Worm (Caenorhabditis elegans) whole organism, mixed stage, embryonic: Measurements from ENCODE around the gene F14D2.7.

ENCODE experiments used
- M03D4.4 ChIP-seq: sonication (generic microtip); optimal IDR thresholded peaks from 2 replicates; lab custom pipeline; 2017; ENCODE audit warnings: mild to moderate bottlenecking, missing genetic modification characterization, missing compliant biosample characterization
- bed-3 ChIP-seq: fragments of 200-800 bp; sonication (Bioruptor generic); optimal IDR thresholded peaks from 3 replicates; lab custom pipeline; 2018; ENCODE audit warnings: mild to moderate bottlenecking, missing genetic modification characterization, moderate library complexity, missing compliant biosample characterization
- blmp-1 ChIP-seq: fragments of 150-350 bp; optimal IDR thresholded peaks from 2 replicates; lab custom pipeline; 2014; ENCODE audit warnings: missing biosample characterization, missing genetic modification characterization
- ceh-43 ChIP-seq: fragments of 200-800 bp; sonication (Bioruptor generic); optimal IDR thresholded peaks from 2 replicates; lab custom pipeline; 2018; ENCODE audit warnings: mild to moderate bottlenecking, missing genetic modification characterization, moderate library complexity, missing compliant biosample characterization
- ceh-83 ChIP-seq: fragments of 200-800 bp; sonication (Bioruptor generic); optimal IDR thresholded peaks from 2 replicates; lab custom pipeline; 2018; ENCODE audit warnings: mild to moderate bottlenecking, missing genetic modification characterization, missing compliant biosample characterization
- cnd-1 ChIP-seq: fragments of 200-800 bp; sonication (Bioruptor generic); optimal IDR thresholded peaks from 2 replicates; lab custom pipeline; 2018; ENCODE audit warnings: mild to moderate bottlenecking, missing genetic modification characterization, missing compliant biosample characterization
- drap-1 ChIP-seq: fragments of 200-800 bp; sonication (Bioruptor generic); optimal IDR thresholded peaks from 3 replicates; lab custom pipeline; 2018; ENCODE audit warnings: mild to moderate bottlenecking, missing genetic modification characterization, missing compliant biosample characterization
- elt-3 ChIP-seq: fragments of 150-350 bp; optimal IDR thresholded peaks from 2 replicates; lab custom pipeline; 2014; ENCODE audit warnings: missing biosample characterization, missing genetic modification characterization
- flh-1 ChIP-seq: fragments of 200-800 bp; sonication (Bioruptor generic); optimal IDR thresholded peaks from 2 replicates; lab custom pipeline; 2018; ENCODE audit warnings: mild to moderate bottlenecking, missing genetic modification characterization, moderate library complexity, missing compliant biosample characterization
- hlh-1 ChIP-seq: fragments of 150-350 bp; optimal IDR thresholded peaks from 2 replicates; lab custom pipeline; 2014; ENCODE audit warnings: missing biosample characterization, missing genetic modification reagents, missing genetic modification characterization
- lin-13 ChIP-seq: fragments of 150-350 bp; optimal IDR thresholded peaks from 2 replicates; lab custom pipeline; 2014; ENCODE audit warnings: missing biosample characterization, missing genetic modification characterization
- lin-32 ChIP-seq: fragments of 200-800 bp; sonication (Bioruptor generic); optimal IDR thresholded peaks from 2 replicates; lab custom pipeline; 2018; ENCODE audit warnings: mild to moderate bottlenecking, missing genetic modification characterization, missing compliant biosample characterization
- lsy-2 ChIP-seq: fragments of 150-350 bp; optimal IDR thresholded peaks from 2 replicates; lab custom pipeline; 2014; ENCODE audit warnings: missing biosample characterization, missing genetic modification characterization
- mab-5 ChIP-seq: fragments of 150-350 bp; optimal IDR thresholded peaks from 2 replicates; lab custom pipeline; 2014; ENCODE audit warnings: missing biosample characterization, missing genetic modification characterization
- mep-1 ChIP-seq: fragments of 150-350 bp; optimal IDR thresholded peaks from 2 replicates; lab custom pipeline; 2017; ENCODE audit warnings: missing biosample characterization, missing genetic modification reagents, missing genetic modification characterization, inconsistent platforms
- mls-2 ChIP-seq: sonication (generic microtip); optimal IDR thresholded peaks from 2 replicates; lab custom pipeline; 2016; ENCODE audit warnings: mild to moderate bottlenecking, missing genetic modification characterization, moderate library complexity, missing compliant biosample characterization
- nhr-12 ChIP-seq: fragments of 150-350 bp; optimal IDR thresholded peaks from 2 replicates; lab custom pipeline; 2014; ENCODE audit warnings: missing biosample characterization, missing genetic modification characterization
- nhr-2 ChIP-seq: fragments of 150-350 bp; optimal IDR thresholded peaks from 2 replicates; lab custom pipeline; 2014; ENCODE audit warnings: missing biosample characterization, missing genetic modification characterization
- nhr-237 ChIP-seq: fragments of 150-350 bp; optimal IDR thresholded peaks from 2 replicates; lab custom pipeline; 2014; ENCODE audit warnings: missing biosample characterization, missing genetic modification characterization
- nhr-28 ChIP-seq: fragments of 150-350 bp; optimal IDR thresholded peaks from 2 replicates; lab custom pipeline; 2014; ENCODE audit warnings: missing biosample characterization, missing genetic modification characterization
- pha-4 ChIP-seq: fragments of 150-350 bp; optimal IDR thresholded peaks from 2 replicates; lab custom pipeline; 2018; ENCODE audit warnings: missing biosample characterization, missing genetic modification reagents, missing genetic modification characterization
- sem-2 ChIP-seq: fragments of 200-800 bp; sonication (Bioruptor generic); optimal IDR thresholded peaks from 2 replicates; lab custom pipeline; 2018; ENCODE audit warnings: mild to moderate bottlenecking, missing genetic modification characterization, missing compliant biosample characterization
- sptf-1 ChIP-seq: sonication (generic microtip); optimal IDR thresholded peaks from 2 replicates; lab custom pipeline; 2017; ENCODE audit warnings: mild to moderate bottlenecking, missing genetic modification characterization, moderate library complexity, missing compliant biosample characterization
- tbx-8 ChIP-seq: fragments of 200-800 bp; sonication (Bioruptor generic); optimal IDR thresholded peaks from 2 replicates; lab custom pipeline; 2018; ENCODE audit warnings: mild to moderate bottlenecking, missing genetic modification characterization, moderate library complexity, missing compliant biosample characterization
- unc-39 ChIP-seq: fragments of 150-350 bp; optimal IDR thresholded peaks from 2 replicates; lab custom pipeline; 2014; ENCODE audit warnings: missing biosample characterization, missing genetic modification characterization
- unc-62 ChIP-seq: fragments of 150-350 bp; optimal IDR thresholded peaks from 2 replicates; lab custom pipeline; 2014; ENCODE audit warnings: missing biosample characterization, missing genetic modification reagents, missing genetic modification characterization
- zip-8 ChIP-seq: fragments of 150-350 bp; optimal IDR thresholded peaks from 2 replicates; lab custom pipeline; 2014; ENCODE audit warnings: missing biosample characterization, missing genetic modification characterization
- ztf-11 ChIP-seq: fragments of 150-350 bp; optimal IDR thresholded peaks from 2 replicates; lab custom pipeline; 2014; ENCODE audit warnings: missing biosample characterization, missing genetic modification characterization

F14D2.7 gene

DNA sequence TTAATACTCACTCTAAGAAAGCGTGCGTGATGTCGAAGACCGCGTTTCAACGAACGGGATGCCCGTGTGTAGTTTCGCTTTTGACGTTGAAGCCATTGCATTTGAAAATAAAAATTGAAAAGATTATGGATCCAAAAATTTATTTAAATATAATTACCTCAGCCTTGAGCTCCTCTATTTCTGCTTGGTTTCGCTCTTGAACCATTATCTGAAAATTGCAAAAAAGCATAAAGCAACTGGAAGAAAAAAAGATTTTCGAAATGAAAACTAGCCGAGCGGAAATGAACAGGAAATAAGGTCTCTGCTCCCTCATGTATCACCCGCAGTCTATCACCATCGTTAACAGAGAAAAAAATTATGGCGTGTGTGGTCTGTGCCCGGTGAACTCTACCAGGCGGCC, 28.6 kb upstream of the F14D2.7 start, which contains the start of gene Y49F6C.6:
Y49F6C.6 (minus strand) TSS at position 101 of the 400 bp plus-strand sequence.
- TF ChIP-seq mab-5 (no peak), unc-62 (GFP tag; lab: Kevin White, UChicago) (no peak), nhr-237 (tag; lab: Kevin White, UChicago) (no peak), lsy-2 (tag; lab: Kevin White, UChicago) (no peak), tbx-8 (no peak), ceh-43 (GFP tag; lab: Kevin White, UChicago) (no peak), lin-32 (GFP tag; lab: Kevin White, UChicago) (no peak), ceh-83 (GFP tag; lab: Kevin White, UChicago) (no peak), elt-3 (tag; lab: Kevin White, UChicago) (no peak), drap-1 (no peak), cnd-1 (tag; lab: Kevin White, UChicago) (no peak)

DNA sequence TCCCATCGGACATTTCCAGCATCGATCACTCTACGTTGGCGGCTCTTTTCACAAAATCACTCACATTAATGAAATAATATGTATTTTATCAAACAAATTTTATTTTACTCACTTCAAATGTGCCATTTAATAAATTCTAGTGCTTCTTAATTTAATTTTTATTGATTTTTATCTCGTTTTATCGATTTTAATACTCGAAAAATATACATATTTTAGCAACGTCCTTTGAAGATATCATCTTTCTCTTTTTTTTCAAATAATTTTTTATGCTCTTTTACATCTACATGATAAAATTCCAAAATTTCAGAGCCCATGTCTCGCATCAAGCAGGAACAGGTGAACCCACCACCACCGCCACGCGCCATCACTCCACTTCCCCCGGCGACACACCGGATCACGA, 20.4 kb upstream of the F14D2.7 start, which contains the start of the genes lido-14 and bath-27:
lido-14 (plus strand) TSS at position 301 of the 400 bp plus-strand sequence.
bath-27 (plus strand) TSS at position 306 of the 400 bp plus-strand sequence.
- TF ChIP-seq hlh-1 (tag; lab: Kevin White, UChicago) (no peak), lsy-2 (tag; lab: Kevin White, UChicago) (no peak), unc-39 (no peak), mab-5 (no peak), M03D4.4 (tag; lab: Kevin White, UChicago) (no peak), mls-2 (tag; lab: Kevin White, UChicago) (no peak), bed-3 (GFP tag; lab: Kevin White, UChicago) (no peak), ztf-11 (no peak), nhr-2 (tag; lab: Kevin White, UChicago) (no peak)
- TF ChIP-seq, all 35 proteins: peak for 0

DNA sequence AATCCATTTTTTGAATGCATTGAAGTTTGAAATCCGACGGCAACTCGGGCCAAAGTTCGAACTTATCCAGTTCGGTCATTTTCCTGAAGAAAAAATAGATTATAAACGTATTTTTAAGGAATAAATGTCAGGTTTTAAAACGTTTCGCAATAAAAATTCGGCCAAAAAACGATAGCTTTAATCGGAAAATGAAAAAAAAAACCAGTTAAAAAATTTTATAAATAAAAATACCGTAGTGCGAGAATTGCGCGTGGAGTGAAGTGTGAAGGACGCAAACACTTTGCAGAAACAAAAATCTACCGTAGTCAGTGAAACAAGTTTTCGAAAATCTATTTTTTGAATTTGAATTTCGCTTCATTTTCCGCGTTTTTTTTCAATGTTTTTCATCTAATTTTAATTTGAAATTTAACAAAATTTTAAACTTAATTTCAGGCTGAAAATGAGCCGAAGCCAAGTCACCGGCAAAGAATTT, 11.4 kb upstream of the F14D2.7 start, which contains the start of gene F14D2.8:
F14D2.8 (minus strand) TSS at position 51 of the 472 bp plus-strand sequence.
- TF ChIP-seq zip-8 (no peak), mep-1 (no peak), nhr-28 (tag; lab: Kevin White, UChicago) (no peak), mab-5 (no peak), elt-3 (tag; lab: Kevin White, UChicago) (no peak), nhr-2 (tag; lab: Kevin White, UChicago) (no peak), lin-13 (tag; lab: Kevin White, UChicago) (no peak), ceh-83 (GFP tag; lab: Kevin White, UChicago) (no peak), nhr-237 (tag; lab: Kevin White, UChicago) (no peak), flh-1 (no peak), pha-4 (tag; lab: Kevin White, UChicago) (no peak), M03D4.4 (tag; lab: Kevin White, UChicago) (no peak), lsy-2 (tag; lab: Kevin White, UChicago) (no peak), unc-39 (no peak)
- TF ChIP-seq, all 35 proteins: peak for 0

DNA sequence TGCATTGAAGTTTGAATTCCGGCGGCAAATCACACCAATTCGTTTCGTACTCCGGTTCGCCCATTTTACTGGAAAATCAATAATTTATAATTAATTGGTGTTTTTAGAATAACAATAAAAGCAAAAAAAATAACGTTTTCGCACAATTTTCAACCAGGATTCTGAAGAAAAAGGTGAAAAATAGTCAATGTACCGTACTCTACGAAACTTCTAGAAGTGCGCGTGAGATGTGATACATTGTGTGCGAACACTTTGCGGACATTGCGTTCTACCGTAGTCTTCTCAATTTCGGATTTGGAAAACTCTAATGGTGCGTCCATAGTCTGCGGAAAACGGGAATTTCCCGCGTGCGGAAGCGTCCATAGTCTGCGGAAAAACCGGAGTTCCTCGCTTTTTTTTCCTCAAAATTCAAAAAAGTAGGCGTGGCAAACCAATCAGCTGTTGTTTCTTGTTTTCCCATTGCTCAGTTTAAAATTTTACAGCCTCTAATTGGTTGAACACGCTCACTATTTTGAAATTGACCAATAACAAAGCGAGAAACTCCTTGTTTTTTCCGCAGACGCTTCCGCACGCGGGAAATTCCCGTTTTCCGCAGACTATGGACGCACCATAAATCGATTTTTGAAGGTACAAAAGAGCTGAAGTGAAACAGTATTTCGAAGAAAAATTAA, 9.6 kb upstream of the F14D2.7 start, which contains the start of the genes F14D2.14 and bath-29:
F14D2.14 (minus strand) TSS at position 51 of the 671 bp plus-strand sequence.
bath-29 (plus strand) TSS at position 621 of the 671 bp plus-strand sequence.
- no peak for TF ChIP-seq nhr-28 (tag; lab: Kevin White, UChicago)
- TF ChIP-seq tbx-8 = no peak
- no peak for TF ChIP-seq mep-1
- TF ChIP-seq ceh-43 (GFP tag; lab: Kevin White, UChicago) = no peak
- no peak for TF ChIP-seq drap-1

DNA sequence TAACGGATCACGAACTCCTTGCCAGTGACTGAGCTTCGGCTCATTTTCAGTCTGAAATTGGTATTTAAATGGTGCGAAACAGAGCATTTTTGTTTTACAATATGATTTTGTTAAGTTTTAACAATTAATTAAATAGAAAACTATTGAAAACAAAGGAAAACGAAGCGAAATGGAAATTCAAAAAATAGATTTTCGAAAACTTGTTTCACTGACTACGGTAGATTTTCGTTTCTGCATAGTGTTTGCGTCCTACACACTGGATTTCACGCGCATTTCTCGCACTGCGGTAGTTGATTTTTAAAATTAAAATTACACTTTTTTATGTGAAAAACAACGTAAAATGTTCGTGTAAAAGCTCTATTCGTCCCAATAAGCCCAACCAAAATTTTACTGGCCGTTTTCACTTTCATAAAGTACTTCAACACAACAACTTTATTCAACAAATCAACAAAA, 7.9 kb upstream of the F14D2.7 start, which contains the start of gene bath-30:
bath-30 (minus strand) TSS at position 51 of the 453 bp plus-strand sequence.
- no peak for TF ChIP-seq lin-32 (GFP tag; lab: Kevin White, UChicago)
- TF ChIP-seq, all 35 proteins: peak for 0

DNA sequence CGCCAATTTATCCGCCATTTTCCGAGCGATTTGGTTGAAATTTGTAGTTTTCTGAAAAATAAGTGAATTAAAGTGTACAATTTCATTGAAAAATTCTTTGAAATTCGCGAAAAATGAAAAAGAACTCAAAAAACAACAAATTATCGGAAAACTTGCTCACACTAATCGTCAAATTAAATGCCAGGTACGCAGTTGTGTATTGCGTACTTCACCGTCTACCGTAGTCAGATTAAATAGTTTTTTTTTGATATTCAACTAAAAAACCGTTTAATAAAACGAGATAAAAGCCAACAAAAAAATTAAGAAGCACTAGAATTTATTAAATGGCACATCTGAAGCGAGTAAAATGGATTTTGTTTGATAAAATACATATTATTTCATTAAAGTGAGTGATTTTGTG, 6.5 kb upstream of the F14D2.7 start, which contains the start of gene bath-28:
bath-28 (minus strand) TSS at position 51 of the 400 bp plus-strand sequence.
- TF ChIP-seq bed-3 (GFP tag; lab: Kevin White, UChicago) (no peak), drap-1 (no peak)

DNA sequence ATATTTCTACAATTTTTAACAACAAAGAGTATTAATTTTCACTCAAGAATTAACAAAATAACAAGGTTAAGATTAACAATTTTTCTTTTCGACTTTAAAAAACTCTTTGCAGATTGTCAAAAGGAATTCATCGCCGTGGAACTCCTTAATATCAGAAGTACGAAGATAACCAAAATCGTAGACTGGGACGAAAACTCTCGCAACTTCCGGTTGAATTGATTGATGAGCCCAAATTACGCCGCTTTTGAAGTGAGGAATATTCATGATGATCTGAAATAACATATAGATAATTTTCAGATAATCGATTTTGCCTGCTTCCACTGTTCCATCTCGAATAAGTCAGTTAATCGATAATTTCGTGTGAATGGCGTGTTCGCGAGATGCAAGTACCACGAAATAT, 5.3 kb upstream of the F14D2.7 start, which contains the start of gene F14D2.15:
F14D2.15 (minus strand) TSS at position 101 of the 400 bp plus-strand sequence.
- TF ChIP-seq nhr-2 (tag; lab: Kevin White, UChicago) (no peak), pha-4 (tag; lab: Kevin White, UChicago) (no peak), ceh-43 (GFP tag; lab: Kevin White, UChicago) (no peak), sptf-1 (no peak), flh-1 (no peak), mls-2 (tag; lab: Kevin White, UChicago) (no peak), hlh-1 (tag; lab: Kevin White, UChicago) (no peak), ztf-11 (no peak), blmp-1 (tag; lab: Kevin White, UChicago) (no peak), cnd-1 (tag; lab: Kevin White, UChicago) (no peak), M03D4.4 (tag; lab: Kevin White, UChicago) (no peak), zip-8 (no peak), nhr-12 (tag; lab: Kevin White, UChicago) (no peak), sem-2 (GFP tag; lab: Kevin White, UChicago) (no peak), lsy-2 (tag; lab: Kevin White, UChicago) (no peak), lin-32 (GFP tag; lab: Kevin White, UChicago) (no peak), lin-13 (tag; lab: Kevin White, UChicago) (no peak), unc-39 (no peak), mep-1 (no peak)
